Worm (Caenorhabditis elegans) whole organism, late embryonic: Measurements from ENCODE around the gene dod-17.

Experiments
- C08G9.2 ChIP-seq: sonication (generic microtip); optimal IDR thresholded peaks from 2 replicates; lab custom pipeline; 2016; ENCODE audit warnings: mild to moderate bottlenecking, missing genetic modification characterization, moderate library complexity, missing compliant biosample characterization
- F13H6.1 ChIP-seq: sonication (generic microtip); optimal IDR thresholded peaks from 2 replicates; lab custom pipeline; 2016; ENCODE audit warnings: missing genetic modification characterization, missing compliant biosample characterization
- T23F11.4 ChIP-seq: fragments of 200-800 bp; sonication (Bioruptor generic); optimal IDR thresholded peaks from 2 replicates; lab custom pipeline; 2018; ENCODE audit warnings: mild to moderate bottlenecking, missing genetic modification characterization, missing compliant biosample characterization
- ceh-14 ChIP-seq: sonication (generic microtip); optimal IDR thresholded peaks from 2 replicates; lab custom pipeline; 2016; ENCODE audit warnings: missing genotype, missing genetic modification characterization, missing compliant biosample characterization
- ceh-24 ChIP-seq: sonication (generic microtip); optimal IDR thresholded peaks from 2 replicates; lab custom pipeline; 2016; ENCODE audit warnings: mild to moderate bottlenecking, missing genetic modification characterization, missing compliant biosample characterization
- ceh-9 ChIP-seq: sonication (generic microtip); optimal IDR thresholded peaks from 2 replicates; lab custom pipeline; 2016; ENCODE audit warnings: mild to moderate bottlenecking, missing genetic modification characterization, inconsistent platforms, missing compliant biosample characterization
- che-1 ChIP-seq: sonication (generic microtip); optimal IDR thresholded peaks from 2 replicates; lab custom pipeline; 2016; ENCODE audit warnings: mild to moderate bottlenecking, missing genetic modification characterization, missing compliant biosample characterization
- ets-4 ChIP-seq: sonication (generic microtip); optimal IDR thresholded peaks from 2 replicates; lab custom pipeline; 2016; ENCODE audit warnings: missing genetic modification characterization, missing compliant biosample characterization
- hlh-13 ChIP-seq: fragments of 200-800 bp; sonication (Bioruptor generic); optimal IDR thresholded peaks from 2 replicates; lab custom pipeline; 2018; ENCODE audit warnings: mild to moderate bottlenecking, missing genetic modification characterization, missing compliant biosample characterization
- lin-11 ChIP-seq: fragments of 200-800 bp; sonication (Bioruptor generic); optimal IDR thresholded peaks from 2 replicates; lab custom pipeline; 2018; ENCODE audit warnings: mild to moderate bottlenecking, missing genetic modification characterization, missing compliant biosample characterization
- nfya-1 ChIP-seq: sonication (generic microtip); optimal IDR thresholded peaks from 2 replicates; lab custom pipeline; 2017; ENCODE audit warnings: missing genetic modification characterization, mild to moderate bottlenecking, missing compliant biosample characterization, antibody characterized with exemption, moderate library complexity
- npax-4 ChIP-seq: sonication (generic microtip); optimal IDR thresholded peaks from 2 replicates; lab custom pipeline; 2016; ENCODE audit warnings: missing genetic modification characterization, missing compliant biosample characterization
- pha-4 ChIP-seq: fragments of 150-350 bp; optimal IDR thresholded peaks from 2 replicates; lab custom pipeline; 2018; ENCODE audit warnings: missing biosample characterization, missing genetic modification reagents, missing genetic modification characterization
- ref-2 ChIP-seq: sonication (generic microtip); optimal IDR thresholded peaks from 2 replicates; lab custom pipeline; 2016; ENCODE audit warnings: missing genetic modification characterization, missing compliant biosample characterization
- rnt-1 ChIP-seq: sonication (generic microtip); optimal IDR thresholded peaks from 2 replicates; lab custom pipeline; 2016; ENCODE audit warnings: missing genetic modification characterization, missing compliant biosample characterization
- sox-2 ChIP-seq: fragments of 200-800 bp; sonication (Bioruptor generic); IDR thresholded peaks from 2 replicates; pipeline ENCODE4 v1.3.6; 2022; ENCODE audit warnings: missing genetic modification reagents, missing genetic modification characterization, missing compliant biosample characterization
- syd-9 ChIP-seq: sonication (generic microtip); optimal IDR thresholded peaks from 2 replicates; lab custom pipeline; 2016; ENCODE audit warnings: mild to moderate bottlenecking, missing genetic modification characterization, moderate library complexity, missing compliant biosample characterization
- tbx-2 ChIP-seq: sonication (generic microtip); optimal IDR thresholded peaks from 2 replicates; lab custom pipeline; 2016; ENCODE audit warnings: missing genetic modification characterization, missing compliant biosample characterization
- ttx-3 ChIP-seq: sonication (generic microtip); optimal IDR thresholded peaks from 2 replicates; lab custom pipeline; 2016; ENCODE audit warnings: missing genetic modification reagents, missing genetic modification characterization, missing compliant biosample characterization
- unc-3 ChIP-seq, 2 experiments: fragments of 200-800 bp in 1 of 2; sonication (Bioruptor generic) in 1 of 2; sonication (generic microtip) in 1 of 2; conservative IDR thresholded peaks in 1 of 2; optimal IDR thresholded peaks in 1 of 2; 2 replicates each; pipeline versions ENCODE4 v1.3.6 to Lab custom; 2016 to 2022; ENCODE audit warnings: missing compliant biosample characterization in 2 of 2, missing genetic modification characterization in 2 of 2, missing genetic modification reagents in 1 of 2
- unc-42 ChIP-seq: sonication (generic microtip); optimal IDR thresholded peaks from 2 replicates; lab custom pipeline; 2016; ENCODE audit warnings: missing genotype, missing genetic modification characterization, missing compliant biosample characterization
- zip-5 ChIP-seq: sonication (generic microtip); optimal IDR thresholded peaks from 2 replicates; lab custom pipeline; 2016; ENCODE audit warnings: missing genetic modification characterization, missing compliant biosample characterization

The dod-17 gene

ce11 chrIV:13025853-13026343, 49.8 kb downstream of the dod-17 start (continued):
- TF ChIP-seq ceh-24 (tag; lab: Kevin White, UChicago) (no peak), C08G9.2 (tag; lab: Kevin White, UChicago) (no peak), ceh-9 (tag; lab: Kevin White, UChicago) (no peak), unc-42 (peak; percentile 93), nfya-1 (tag; lab: Kevin White, UChicago) (peak; percentile 33), ref-2 (no peak), pha-4 (tag; lab: Kevin White, UChicago) (no peak), unc-3 (GFP tag; conservative IDR thresholded peaks at IDR 0.05; lab: Robert Waterston, UW) (no peak), unc-3 (tag; optimal IDR thresholded peaks at IDR 0.05; lab: Kevin White, UChicago) (no peak)
- TF ChIP-seq, all 69 proteins: peak for 7

- TF ChIP-seq npax-4 (tag; lab: Kevin White, UChicago) (no peak), zip-5 (tag; lab: Kevin White, UChicago) (no peak), tbx-2 (tag; lab: Kevin White, UChicago) (no peak), ceh-9 (tag; lab: Kevin White, UChicago) (no peak), unc-3 (GFP tag; conservative IDR thresholded peaks at IDR 0.05; lab: Robert Waterston, UW) (no peak), unc-3 (tag; optimal IDR thresholded peaks at IDR 0.05; lab: Kevin White, UChicago) (no peak), sox-2 (GFP tag; lab: Robert Waterston, UW) (no peak), ceh-14 (tag; lab: Kevin White, UChicago) (no peak), F13H6.1 (no peak), ets-4 (tag; lab: Kevin White, UChicago) (no peak), ttx-3 (tag; lab: Kevin White, UChicago) (no peak), hlh-13 (no peak), ref-2 (no peak), pha-4 (tag; lab: Kevin White, UChicago) (no peak), che-1 (tag; lab: Kevin White, UChicago) (no peak), syd-9 (tag; lab: Kevin White, UChicago) (no peak), rnt-1 (tag; lab: Kevin White, UChicago) (no peak), C08G9.2 (tag; lab: Kevin White, UChicago) (no peak), T23F11.4 (no peak), lin-11 (tag; lab: Kevin White, UChicago) (no peak)
Observed at ce11 chrIV:13026762-13027161, 50.7 kb downstream of the dod-17 start.
